Fruit fly (Drosophila melanogaster): Measurements from ENCODE around the gene brm.

dm6 chr3L:15940823-15941222 is 41.8 kb downstream of the brm start:
- TF ChIP-seq GATAd (GFP tag; optimal IDR thresholded peaks at IDR 0.05) (peak; percentile 43), Abd-B (GFP tag; optimal IDR thresholded peaks at IDR 0.05) (no peak), Myc (optimal IDR thresholded peaks at IDR 0.05) (no peak), h (GFP tag; optimal IDR thresholded peaks at IDR 0.05) (peak; percentile 92), Jra (GFP tag; optimal IDR thresholded peaks at IDR 0.05) (peak; percentile 29), CG9705 (GFP tag; optimal IDR thresholded peaks at IDR 0.05) (peak; percentile 72)
